Worm (Caenorhabditis elegans) whole organism, L4 larva: ENCODE data around the gene dct-5.
A peak's percentile ranks its signal among the peaks of the same experiment; 100 is the strongest.

Experiments used
- D1046.2 ChIP-seq: fragments of 200-800 bp; sonication (Bioruptor generic); IDR thresholded peaks from 2 replicates; pipeline ENCODE4 v1.3.6; 2022; ENCODE audit warnings: missing genetic modification characterization, missing compliant biosample characterization
- F10B5.3 ChIP-seq: sonication (generic microtip); optimal IDR thresholded peaks from 2 replicates; lab custom pipeline; 2016; ENCODE audit warnings: mild to moderate bottlenecking, missing genetic modification characterization, missing compliant biosample characterization
- F26F4.8 ChIP-seq: fragments of 200-800 bp; sonication (Bioruptor generic); conservative IDR thresholded peaks from 2 replicates; pipeline ENCODE4 v1.3.6; 2022; ENCODE audit warnings: missing genetic modification characterization, missing compliant biosample characterization
- F37D6.2 ChIP-seq: sonication (generic microtip); optimal IDR thresholded peaks from 2 replicates; lab custom pipeline; 2016; ENCODE audit warnings: mild to moderate bottlenecking, missing genetic modification characterization, missing compliant biosample characterization
- F44E2.7 ChIP-seq: fragments of 200-800 bp; sonication (Bioruptor generic); IDR thresholded peaks from 2 replicates; pipeline ENCODE4 v2.1.2; 2022; ENCODE audit warnings: missing genetic modification characterization, missing compliant biosample characterization
- Y75B8A.6 ChIP-seq: fragments of 200-800 bp; sonication (Bioruptor generic); IDR thresholded peaks from 2 replicates; pipeline ENCODE4 v1.3.6; 2022; ENCODE audit warnings: missing genetic modification reagents, missing genetic modification characterization, missing compliant biosample characterization
- ZK337.2 ChIP-seq: fragments of 200-800 bp; sonication (Bioruptor generic); IDR thresholded peaks from 2 replicates; pipeline ENCODE4 v1.3.6; 2022; ENCODE audit warnings: missing genetic modification reagents, missing genetic modification characterization, missing compliant biosample characterization
- aha-1 ChIP-seq: fragments of 150-350 bp; peaks from one replicate; lab custom pipeline; 2014; ENCODE audit warnings: missing biosample characterization, missing genetic modification characterization
- arid-1 ChIP-seq: fragments of 200-800 bp; sonication (Bioruptor generic); conservative IDR thresholded peaks from 2 replicates; pipeline ENCODE4 v1.3.6; 2022; ENCODE audit warnings: missing genetic modification reagents, missing genetic modification characterization, missing compliant biosample characterization
- ceh-20 ChIP-seq: fragments of 200-800 bp; sonication (Bioruptor generic); IDR thresholded peaks from 2 replicates; pipeline ENCODE4 v1.3.6; 2022; ENCODE audit warnings: missing genetic modification reagents, missing genetic modification characterization, missing compliant biosample characterization
- ceh-28 ChIP-seq: fragments of 150-350 bp; optimal IDR thresholded peaks from 2 replicates; lab custom pipeline; 2014; ENCODE audit warnings: missing biosample characterization, missing genetic modification reagents, missing genetic modification characterization
- ceh-44 ChIP-seq: fragments of 200-800 bp; sonication (Bioruptor generic); IDR thresholded peaks from 2 replicates; pipeline ENCODE4 v1.3.6; 2022; ENCODE audit warnings: missing genetic modification reagents, missing genetic modification characterization, missing compliant biosample characterization
- ces-1 ChIP-seq: fragments of 150-350 bp; sonication (generic microtip); optimal IDR thresholded peaks from 4 replicates; lab custom pipeline; 2014; ENCODE audit warnings: missing biosample characterization, missing genetic modification reagents, missing genetic modification characterization
- daf-16 ChIP-seq, 3 experiments: sonication (generic microtip); optimal IDR thresholded peaks; 2 replicates each; lab custom pipeline; 2016 to 2017; ENCODE audit warnings: missing genetic modification characterization in 3 of 3, missing genetic modification reagents in 3 of 3, mild to moderate bottlenecking in 2 of 3, missing compliant biosample characterization in 2 of 3, missing biosample characterization in 1 of 3, moderate library complexity in 1 of 3
- daf-8 ChIP-seq: fragments of 200-800 bp; sonication (Bioruptor generic); IDR thresholded peaks from 2 replicates; pipeline ENCODE4 v1.3.6; 2022; ENCODE audit warnings: missing genetic modification characterization, missing compliant biosample characterization
- dpl-1 ChIP-seq: fragments of 150-350 bp; optimal IDR thresholded peaks from 2 replicates; lab custom pipeline; 2014; ENCODE audit warnings: missing biosample characterization, missing genetic modification reagents, missing genetic modification characterization
- fos-1 ChIP-seq: fragments of 150-350 bp; optimal IDR thresholded peaks from 2 replicates; lab custom pipeline; 2014; ENCODE audit warnings: missing biosample characterization, missing genetic modification characterization
- gei-8 ChIP-seq: fragments of 200-800 bp; sonication (Bioruptor generic); optimal IDR thresholded peaks from 2 replicates; lab custom pipeline; 2018; ENCODE audit warnings: mild to moderate bottlenecking, missing genetic modification characterization, missing compliant biosample characterization
- hif-1 ChIP-seq, 2 experiments: sonication (generic microtip); optimal IDR thresholded peaks; 2 replicates each; lab custom pipeline; 2016 to 2017; ENCODE audit warnings: missing compliant biosample characterization in 2 of 2, missing genetic modification characterization in 2 of 2, missing genetic modification reagents in 2 of 2, missing genotype in 2 of 2, mild to moderate bottlenecking in 1 of 2
- hmg-1.1 ChIP-seq: fragments of 200-800 bp; sonication (Bioruptor generic); IDR thresholded peaks from 2 replicates; pipeline ENCODE4 v1.3.6; 2022; ENCODE audit warnings: missing genetic modification reagents, missing genetic modification characterization, missing compliant biosample characterization
- lin-29 ChIP-seq: fragments of 200-800 bp; sonication (Bioruptor generic); IDR thresholded peaks from 2 replicates; pipeline ENCODE4 v1.3.6; 2022; ENCODE audit warnings: missing genetic modification reagents, missing genetic modification characterization, missing compliant biosample characterization
- lir-3 ChIP-seq: sonication (generic microtip); optimal IDR thresholded peaks from 2 replicates; lab custom pipeline; 2016; ENCODE audit warnings: mild to moderate bottlenecking, missing genetic modification characterization, missing compliant biosample characterization
- madf-5 ChIP-seq, 2 experiments: fragments of 200-800 bp; sonication (Bioruptor generic); IDR thresholded peaks; 2 replicates each; pipeline ENCODE4 v1.3.6; 2022; ENCODE audit warnings: missing compliant biosample characterization in 2 of 2, missing genetic modification characterization in 2 of 2
- madf-9 ChIP-seq: fragments of 200-800 bp; sonication (Bioruptor generic); conservative IDR thresholded peaks from 2 replicates; pipeline ENCODE4 v1.3.6; 2022; ENCODE audit warnings: missing genetic modification reagents, missing genetic modification characterization, missing compliant biosample characterization
- mep-1 ChIP-seq: fragments of 150-350 bp; sonication (generic microtip); optimal IDR thresholded peaks from 3 replicates; lab custom pipeline; 2014; ENCODE audit warnings: missing biosample characterization, missing genetic modification characterization
- nhr-11 ChIP-seq: fragments of 150-350 bp; optimal IDR thresholded peaks from 2 replicates; lab custom pipeline; 2014; ENCODE audit warnings: missing biosample characterization, missing genetic modification characterization
- nhr-48 ChIP-seq: sonication (generic microtip); optimal IDR thresholded peaks from 2 replicates; lab custom pipeline; 2016; ENCODE audit warnings: mild to moderate bottlenecking, missing genetic modification characterization, missing compliant biosample characterization
- nhr-6 ChIP-seq: fragments of 150-350 bp; optimal IDR thresholded peaks from 2 replicates; lab custom pipeline; 2014; ENCODE audit warnings: missing biosample characterization, missing genetic modification characterization
- nhr-76 ChIP-seq: fragments of 150-350 bp; optimal IDR thresholded peaks from 2 replicates; lab custom pipeline; 2014; ENCODE audit warnings: missing biosample characterization, missing genetic modification characterization
- nhr-77 ChIP-seq: fragments of 150-350 bp; optimal IDR thresholded peaks from 2 replicates; lab custom pipeline; 2014; ENCODE audit warnings: missing biosample characterization, missing genetic modification characterization
- unc-130 ChIP-seq: sonication (generic microtip); optimal IDR thresholded peaks from 2 replicates; lab custom pipeline; 2016; ENCODE audit warnings: missing genetic modification reagents, missing genetic modification characterization, missing compliant biosample characterization
- unc-62 ChIP-seq, 3 experiments: fragments of 150-350 bp in 1 of 3; sonication (generic microtip); optimal IDR thresholded peaks in 2 of 3; peaks in 1 of 3; 1 replicate in 1 of 3; 2 replicates in 2 of 3; lab custom pipeline; 2014 to 2017; ENCODE audit warnings: missing biosample characterization in 3 of 3, missing genetic modification characterization in 3 of 3, missing genetic modification reagents in 3 of 3, missing genotype in 1 of 3
- zag-1 ChIP-seq: fragments of 150-350 bp; optimal IDR thresholded peaks from 2 replicates; lab custom pipeline; 2014; ENCODE audit warnings: missing biosample characterization, missing genetic modification characterization
- zip-11 ChIP-seq: fragments of 200-800 bp; sonication (Bioruptor generic); IDR thresholded peaks from 2 replicates; pipeline ENCODE4 v1.3.6; 2022; ENCODE audit warnings: missing genetic modification characterization, missing compliant biosample characterization

The dct-5 gene

ce11 chrII:5418317-5418716 lies 18.4 kb downstream of the dct-5 start:
- no peak for TF ChIP-seq gei-8 (GFP tag; lab: Kevin White, UChicago)
- TF ChIP-seq nhr-6 (tag; lab: Kevin White, UChicago): no peak
- TF ChIP-seq F37D6.2: no peak
- no peak for TF ChIP-seq Y75B8A.6 (GFP tag; lab: Robert Waterston, UW)
- TF ChIP-seq ces-1: no peak
- no peak for TF ChIP-seq zip-11 (GFP tag; lab: Robert Waterston, UW)
- TF ChIP-seq aha-1 (tag; lab: Kevin White, UChicago): no peak
- no peak for TF ChIP-seq lir-3
- no peak for TF ChIP-seq unc-130 (GFP tag; lab: Kevin White, UChicago)
- no peak for TF ChIP-seq daf-16 (GFP tag; optimal IDR thresholded peaks at IDR 0.05; lab: Kevin White, UChicago)
- no peak for TF ChIP-seq daf-16 (tag; optimal IDR thresholded peaks at IDR 0.05; lab: Kevin White, UChicago)
- no peak for TF ChIP-seq ceh-44
- TF ChIP-seq daf-8: no peak
- no peak for TF ChIP-seq ZK337.2 (GFP tag; lab: Robert Waterston, UW)
- TF ChIP-seq F26F4.8 (GFP tag; lab: Robert Waterston, UW): no peak
- no peak for TF ChIP-seq ceh-28 (tag; lab: Kevin White, UChicago)
- no peak for TF ChIP-seq D1046.2 (GFP tag; lab: Robert Waterston, UW)
- TF ChIP-seq nhr-11 (tag; lab: Kevin White, UChicago): no peak
- TF ChIP-seq dpl-1: no peak

- TF ChIP-seq hif-1 (tag; optimal IDR thresholded peaks at IDR 0.05; lab: Kevin White, UChicago) (no peak), zag-1 (tag; lab: Kevin White, UChicago) (no peak), nhr-6 (tag; lab: Kevin White, UChicago) (no peak), nhr-48 (tag; lab: Kevin White, UChicago) (no peak), lin-29 (GFP tag; lab: Robert Waterston, UW) (no peak), ceh-20 (no peak), F37D6.2 (no peak), F44E2.7 (GFP tag; lab: Robert Waterston, UW) (no peak), fos-1 (no peak), hmg-1.1 (GFP tag; lab: Robert Waterston, UW) (no peak), nhr-77 (tag; lab: Kevin White, UChicago) (no peak)
Measured at ce11 chrII:5417905-5418304, 18.8 kb downstream of the dct-5 start.

ce11 chrII:5416204-5416764 lies 20.4 kb downstream of the dct-5 start, which contains the start of gene EEED8.2:
TSS of gene EEED8.2 (plus strand) at chrII:5416714.
- TF ChIP-seq madf-5 (GFP tag; IDR thresholded peaks at IDR 0.05; lab: Robert Waterston, UW) (no peak), unc-62 (GFP tag; optimal IDR thresholded peaks at IDR 0.05 in 1 of 2; lab: Kevin White, UChicago) (peak in 1 of 2 experiments; percentile 90), unc-62 (tag; optimal IDR thresholded peaks at IDR 0.05; lab: Kevin White, UChicago) (no peak)
- TF ChIP-seq, all 104 proteins: peak for 1

ce11 chrII:5414040-5414439 lies 22.7 kb downstream of the dct-5 start, which contains the start of the genes EEED8.14 and EEED8.3:
TSS of gene EEED8.14 (minus strand) at chrII:5414052.
TSS of gene EEED8.3 (plus strand) at chrII:5414276.
- no peak for TF ChIP-seq mep-1
- no peak for TF ChIP-seq arid-1
- no peak for TF ChIP-seq F10B5.3 (tag; lab: Kevin White, UChicago)
- no peak for TF ChIP-seq zip-11 (GFP tag; lab: Robert Waterston, UW)
- no peak for TF ChIP-seq nhr-76 (tag; lab: Kevin White, UChicago)
- no peak for TF ChIP-seq D1046.2 (GFP tag; lab: Robert Waterston, UW)
- no peak for TF ChIP-seq madf-9
- TF ChIP-seq, all 104 proteins: peak for 0
